Fruit fly (Drosophila melanogaster): Measurements from ENCODE around the gene CG1394.

dm6 chrX:11203104-11203503 is 32.6 kb upstream of the CG1394 start:
- TF ChIP-seq sob (GFP tag; IDR thresholded peaks at IDR 0.05) (no peak), sima (GFP tag; optimal IDR thresholded peaks at IDR 0.05) (no peak), ems (GFP tag; optimal IDR thresholded peaks at IDR 0.05) (no peak), CG6683 (GFP tag; optimal IDR thresholded peaks at IDR 0.05) (no peak), kah (GFP tag; optimal IDR thresholded peaks at IDR 0.05) (no peak), wdn (GFP tag; IDR thresholded peaks at IDR 0.05) (no peak), CG7963 (GFP tag; IDR thresholded peaks at IDR 0.05; ENCODE audit: partially characterized antibody) (no peak), CG17612 (GFP tag; IDR thresholded peaks at IDR 0.05) (no peak)
